Fruit fly (Drosophila melanogaster) whole organism, embryonic: ENCODE measurements around the gene CG13081.

Experiments used
- Ada2b ChIP-seq: fragments of 200-800 bp; sonication (Bioruptor generic); IDR thresholded peaks from 2 replicates; pipeline ENCODE4 v1.3.6; 2022; ENCODE audit warnings: missing biosample characterization, missing genetic modification characterization
- Asciz ChIP-seq: fragments of 200-800 bp; sonication (Bioruptor generic); optimal IDR thresholded peaks from 2 replicates; lab custom pipeline; 2017; ENCODE audit warnings: missing biosample characterization, mild to moderate bottlenecking, missing genetic modification characterization, missing genetic modification reagents
- Bdp1 ChIP-seq: fragments of 200-800 bp; sonication (Bioruptor generic); optimal IDR thresholded peaks from 3 replicates; lab custom pipeline; 2016; ENCODE audit warnings: missing biosample characterization, missing genetic modification characterization
- Bteb2 ChIP-seq: fragments of 200-800 bp; sonication (Bioruptor generic); optimal IDR thresholded peaks from 2 replicates; lab custom pipeline; 2016; ENCODE audit warnings: missing biosample characterization, missing genetic modification characterization
- CG1024 ChIP-seq: fragments of 200-800 bp; sonication (Bioruptor generic); IDR thresholded peaks from 2 replicates; pipeline ENCODE4 v1.3.6; 2022; ENCODE audit warnings: missing biosample characterization, missing genetic modification characterization
- CG11695 ChIP-seq: fragments of 200-800 bp; sonication (Bioruptor generic); IDR thresholded peaks from 3 replicates; pipeline ENCODE4 v1.3.6; 2022; ENCODE audit warnings: missing biosample characterization, missing genetic modification characterization
- CG12071 ChIP-seq: fragments of 200-800 bp; sonication (Bioruptor generic); optimal IDR thresholded peaks from 3 replicates; lab custom pipeline; 2018; ENCODE audit warnings: missing biosample characterization, mild to moderate bottlenecking, missing genetic modification characterization
- CG13624 ChIP-seq: fragments of 200-800 bp; sonication (Bioruptor generic); optimal IDR thresholded peaks from 2 replicates; lab custom pipeline; 2016; ENCODE audit warnings: missing biosample characterization, missing genetic modification characterization
- CG14667 ChIP-seq: fragments of 200-800 bp; sonication (Bioruptor generic); IDR thresholded peaks from 2 replicates; pipeline ENCODE4 v1.3.6; 2022; ENCODE audit warnings: missing biosample characterization, missing genetic modification characterization
- CG14860 ChIP-seq: fragments of 200-800 bp; sonication (Bioruptor generic); IDR thresholded peaks from 3 replicates; pipeline ENCODE4 v1.3.6; 2022; ENCODE audit warnings: missing biosample characterization, missing genetic modification characterization; ENCODE audit not compliant: partially characterized antibody
- CG1529 ChIP-seq: fragments of 200-800 bp; sonication (Bioruptor generic); optimal IDR thresholded peaks from 3 replicates; lab custom pipeline; 2018; ENCODE audit warnings: missing biosample characterization, missing genetic modification characterization
- CG1602 ChIP-seq: fragments of 200-800 bp; sonication (Bioruptor generic); optimal IDR thresholded peaks from 3 replicates; lab custom pipeline; 2016; ENCODE audit warnings: missing biosample characterization, missing genetic modification characterization
- CG17361 ChIP-seq: fragments of 200-800 bp; sonication (Bioruptor generic); IDR thresholded peaks from 3 replicates; pipeline ENCODE4 v1.3.6; 2022; ENCODE audit warnings: missing biosample characterization, missing genetic modification characterization
- CG18262 ChIP-seq: fragments of 200-800 bp; optimal IDR thresholded peaks from 3 replicates; lab custom pipeline; 2019; ENCODE audit warnings: missing biosample characterization, mild to moderate bottlenecking, missing genetic modification characterization, moderate library complexity
- CG2116 ChIP-seq: fragments of 200-800 bp; sonication (Bioruptor generic); optimal IDR thresholded peaks from 3 replicates; lab custom pipeline; 2018; ENCODE audit warnings: missing biosample characterization, mild to moderate bottlenecking, missing genetic modification characterization
- CG31224 ChIP-seq: fragments of 200-800 bp; sonication (Bioruptor generic); IDR thresholded peaks from 2 replicates; pipeline ENCODE4 v1.3.6; 2022; ENCODE audit warnings: missing biosample characterization, missing genetic modification characterization
- CG33557 ChIP-seq: fragments of 200-800 bp; sonication (Bioruptor generic); optimal IDR thresholded peaks from 2 replicates; lab custom pipeline; 2019; ENCODE audit warnings: missing biosample characterization, mild to moderate bottlenecking, missing genetic modification characterization, moderate library complexity
- CG4730 ChIP-seq: fragments of 200-800 bp; sonication (Bioruptor generic); IDR thresholded peaks from 2 replicates; pipeline ENCODE4 v1.3.6; 2022; ENCODE audit warnings: missing biosample characterization, missing genetic modification characterization
- CG6765 ChIP-seq: fragments of 200-800 bp; sonication (Bioruptor generic); optimal IDR thresholded peaks from 3 replicates; lab custom pipeline; 2017; ENCODE audit warnings: missing biosample characterization, mild to moderate bottlenecking, missing genetic modification characterization
- CG7928 ChIP-seq: fragments of 200-800 bp; sonication (Bioruptor generic); optimal IDR thresholded peaks from 2 replicates; lab custom pipeline; 2017; ENCODE audit warnings: missing biosample characterization, mild to moderate bottlenecking, missing genetic modification characterization
- CG8478 ChIP-seq: fragments of >200 bp; optimal IDR thresholded peaks from 2 replicates; lab custom pipeline; 2018
- CG9817 ChIP-seq: fragments of 200-800 bp; sonication (Bioruptor generic); optimal IDR thresholded peaks from 2 replicates; lab custom pipeline; 2018; ENCODE audit warnings: missing biosample characterization, mild to moderate bottlenecking, missing genetic modification characterization, moderate library complexity
- CkIIα-i1 ChIP-seq: fragments of 200-800 bp; sonication (Bioruptor generic); IDR thresholded peaks from 2 replicates; pipeline ENCODE4 v1.3.6; 2022; ENCODE audit warnings: missing biosample characterization, missing genetic modification characterization
- ERR ChIP-seq: fragments of 200-800 bp; sonication (Bioruptor generic); optimal IDR thresholded peaks from 2 replicates; lab custom pipeline; 2016; ENCODE audit warnings: missing biosample characterization, missing genetic modification characterization
- Hr51 ChIP-seq, 2 experiments: fragments of 200-800 bp; sonication (Bioruptor generic); optimal IDR thresholded peaks; 2 replicates in 1 of 2; 3 replicates in 1 of 2; lab custom pipeline; 2016 to 2018; ENCODE audit warnings: missing biosample characterization in 2 of 2, missing genetic modification characterization in 2 of 2, mild to moderate bottlenecking in 1 of 2, moderate library complexity in 1 of 2
- Med ChIP-seq: fragments of 200-800 bp; sonication (Bioruptor generic); peaks from one replicate; lab custom pipeline; 2016; ENCODE audit warnings: missing biosample characterization, missing genetic modification characterization, mild to moderate bottlenecking, inconsistent platforms, moderate library complexity
- Myb ChIP-seq: fragments of 200-800 bp; sonication (Bioruptor generic); optimal IDR thresholded peaks from 2 replicates; lab custom pipeline; 2016; ENCODE audit warnings: missing biosample characterization, missing genetic modification characterization
- NC2α ChIP-seq: fragments of 200-800 bp; sonication (Bioruptor generic); optimal IDR thresholded peaks from 2 replicates; lab custom pipeline; 2016; ENCODE audit warnings: missing biosample characterization, missing genetic modification characterization
- NK7.1 ChIP-seq: fragments of 200-800 bp; sonication (Bioruptor generic); optimal IDR thresholded peaks from 3 replicates; lab custom pipeline; 2016; ENCODE audit warnings: missing biosample characterization, missing genetic modification characterization
- Neu2 ChIP-seq: fragments of 200-800 bp; sonication (Bioruptor generic); optimal IDR thresholded peaks from 3 replicates; lab custom pipeline; 2016; ENCODE audit warnings: missing biosample characterization, missing genetic modification characterization, borderline replicate concordance
- Sox102F ChIP-seq: fragments of 200-800 bp; sonication (Bioruptor generic); optimal IDR thresholded peaks from 2 replicates; lab custom pipeline; 2018; ENCODE audit warnings: missing biosample characterization, mild to moderate bottlenecking, missing genetic modification characterization, moderate library complexity
- bsh ChIP-seq, 2 experiments: fragments of 200-800 bp; sonication (Bioruptor generic); optimal IDR thresholded peaks; 2 replicates each; lab custom pipeline; 2017 to 2018; ENCODE audit warnings: mild to moderate bottlenecking in 2 of 2, missing biosample characterization in 2 of 2, missing genetic modification characterization in 2 of 2, moderate library complexity in 1 of 2
- cwo ChIP-seq: fragments of 200-800 bp; sonication (Bioruptor generic); optimal IDR thresholded peaks from 3 replicates; lab custom pipeline; 2017; ENCODE audit warnings: missing biosample characterization, missing genetic modification characterization, mild to moderate bottlenecking, moderate library complexity, missing genetic modification reagents
- dm ChIP-seq: fragments of 200-800 bp; sonication (Bioruptor generic); optimal IDR thresholded peaks from 3 replicates; lab custom pipeline; 2016; ENCODE audit warnings: missing biosample characterization, missing genetic modification characterization
- eyg ChIP-seq: fragments of 200-800 bp; sonication (Bioruptor generic); optimal IDR thresholded peaks from 3 replicates; lab custom pipeline; 2016; ENCODE audit warnings: missing biosample characterization, missing genetic modification characterization
- h ChIP-seq: fragments of >200 bp; optimal IDR thresholded peaks from 2 replicates; lab custom pipeline; 2017
- hth ChIP-seq: fragments of >200 bp; optimal IDR thresholded peaks from 2 replicates; lab custom pipeline; 2017; ENCODE audit warnings: inconsistent platforms
- ken ChIP-seq: fragments of 200-800 bp; sonication (Bioruptor generic); IDR thresholded peaks from 3 replicates; pipeline ENCODE4 v1.3.6; 2022; ENCODE audit warnings: missing biosample characterization, missing genetic modification characterization
- onecut ChIP-seq: fragments of 200-800 bp; sonication (Bioruptor generic); IDR thresholded peaks from 2 replicates; pipeline ENCODE4 v1.3.6; 2022; ENCODE audit warnings: missing biosample characterization, missing genetic modification characterization
- phol ChIP-seq: fragments of 200-800 bp; sonication (Bioruptor generic); optimal IDR thresholded peaks from 3 replicates; lab custom pipeline; 2018; ENCODE audit warnings: missing biosample characterization, mild to moderate bottlenecking, missing genetic modification characterization, moderate library complexity
- sd ChIP-seq: fragments of 200-800 bp; sonication (Bioruptor generic); optimal IDR thresholded peaks from 3 replicates; lab custom pipeline; 2018; ENCODE audit warnings: missing biosample characterization, mild to moderate bottlenecking, missing genetic modification characterization, moderate library complexity
- sens ChIP-seq: fragments of 200-800 bp; sonication (Bioruptor generic); peaks from one replicate; lab custom pipeline; 2016; ENCODE audit warnings: missing biosample characterization, missing genetic modification characterization
- seq ChIP-seq: fragments of 200-800 bp; sonication (Bioruptor generic); IDR thresholded peaks from 2 replicates; pipeline ENCODE4 v1.3.6; 2022; ENCODE audit warnings: missing biosample characterization, missing genetic modification characterization
- ssp ChIP-seq: fragments of 200-800 bp; sonication (Bioruptor generic); IDR thresholded peaks from 2 replicates; pipeline ENCODE4 v1.3.6; 2022; ENCODE audit warnings: missing biosample characterization, missing genetic modification characterization
- tin ChIP-seq: fragments of 200-800 bp; sonication (Bioruptor generic); optimal IDR thresholded peaks from 3 replicates; lab custom pipeline; 2016; ENCODE audit warnings: missing biosample characterization, missing genetic modification characterization
- toy ChIP-seq: fragments of 200-800 bp; sonication (Bioruptor generic); IDR thresholded peaks from 2 replicates; pipeline ENCODE4 v1.3.6; 2022; ENCODE audit warnings: missing biosample characterization, missing genetic modification characterization
- twi ChIP-seq: fragments of 200-800 bp; optimal IDR thresholded peaks from 2 replicates; lab custom pipeline; 2019; ENCODE audit warnings: missing biosample characterization, mild to moderate bottlenecking, missing genetic modification characterization, moderate library complexity
- unpg ChIP-seq: fragments of 200-800 bp; sonication (Bioruptor generic); optimal IDR thresholded peaks from 3 replicates; lab custom pipeline; 2018; ENCODE audit warnings: missing biosample characterization, mild to moderate bottlenecking, missing genetic modification characterization, moderate library complexity
- zen2 ChIP-seq: fragments of 200-800 bp; sonication (Bioruptor generic); IDR thresholded peaks from 3 replicates; pipeline ENCODE4 v1.3.6; 2022; ENCODE audit warnings: missing biosample characterization, missing genetic modification characterization; ENCODE audit not compliant: partially characterized antibody
- zf30C ChIP-seq: fragments of 200-800 bp; sonication (Bioruptor generic); optimal IDR thresholded peaks from 3 replicates; lab custom pipeline; 2018; ENCODE audit warnings: missing biosample characterization, mild to moderate bottlenecking, missing genetic modification characterization

The CG13081 gene

dm6 chr2L:19546869-19547710, 6.7 kb downstream of the CG13081 start, which contains the start of gene CG10337 (continued):
- TF ChIP-seq unpg (GFP tag; lab: Kevin White, UChicago), result peak; percentile 55
- TF ChIP-seq CG4730 (GFP tag; lab: Robert Waterston, UW), result no peak
- TF ChIP-seq Sox102F (GFP tag; lab: Kevin White, UChicago), result peak; percentile 57
- TF ChIP-seq ken, result no peak
- peak; percentile 24 for TF ChIP-seq Myb (GFP tag; lab: Kevin White, UChicago)
- no peak for TF ChIP-seq CkIIα-i1 (GFP tag; lab: Robert Waterston, UW)
- peak; percentile 30; the same call in 1 of the 3 replicates for TF ChIP-seq CG17361 (GFP tag; lab: Robert Waterston, UW)
- no peak for TF ChIP-seq Neu2 (GFP tag; lab: Kevin White, UChicago)
- peak; percentile 34; the same call in 1 of the 2 replicates for TF ChIP-seq CG14667 (GFP tag; lab: Robert Waterston, UW)
- peak; percentile 55 for TF ChIP-seq Ada2b
- no peak for TF ChIP-seq NK7.1 (GFP tag; lab: Kevin White, UChicago)
- TF ChIP-seq dm (GFP tag; lab: Kevin White, UChicago), result peak; percentile 12
- peak; percentile 97 for TF ChIP-seq cwo (GFP tag; lab: Kevin White, UChicago)
- TF ChIP-seq Asciz, result peak; percentile 36
- no peak for TF ChIP-seq CG9817 (tag; lab: Kevin White, UChicago)
- TF ChIP-seq CG13624 (GFP tag; lab: Kevin White, UChicago), result no peak
- TF ChIP-seq Hr51 (GFP tag; optimal IDR thresholded peaks at IDR 0.05; lab: Kevin White, UChicago), result peak in 1 of 2 experiments; percentile 73
- TF ChIP-seq CG1024 (GFP tag; lab: Robert Waterston, UW), result no peak
- no peak for TF ChIP-seq ssp
- TF ChIP-seq CG11695 (GFP tag; lab: Robert Waterston, UW), result peak; percentile 54; the same call in 1 of the 3 replicates
- peak; percentile 10 for TF ChIP-seq CG18262 (tag; lab: Kevin White, UChicago)
- no peak for TF ChIP-seq eyg (GFP tag; lab: Kevin White, UChicago)
- TF ChIP-seq CG2116 (GFP tag; lab: Kevin White, UChicago), result peak; percentile 1
- peak; percentile 85 for TF ChIP-seq sd (tag; lab: Kevin White, UChicago)
- TF ChIP-seq seq, result no peak
- TF ChIP-seq CG33557 (GFP tag; lab: Kevin White, UChicago), result no peak
- peak in 1 of 2 experiments; percentile 33 for TF ChIP-seq bsh (GFP tag; optimal IDR thresholded peaks at IDR 0.05; lab: Kevin White, UChicago)
- no peak for TF ChIP-seq NC2α (GFP tag; lab: Kevin White, UChicago)
- TF ChIP-seq CG7928, result no peak
- TF ChIP-seq CG1529 (GFP tag; lab: Kevin White, UChicago), result no peak
- TF ChIP-seq zen2 (GFP tag; lab: Robert Waterston, UW), result no peak
- TF ChIP-seq CG14860 (GFP tag; lab: Robert Waterston, UW), result no peak
- TF ChIP-seq Bdp1 (GFP tag; lab: Kevin White, UChicago), result peak; percentile 21
- peak; percentile 29 for TF ChIP-seq phol (tag; lab: Kevin White, UChicago)
- no peak for TF ChIP-seq h (lab: Kevin White, UChicago)
- peak; percentile 65 for TF ChIP-seq CG6765
- no peak for TF ChIP-seq CG8478
- TF ChIP-seq ERR, result no peak
- peak; percentile 34 for TF ChIP-seq Bteb2
- TF ChIP-seq zf30C (GFP tag; lab: Kevin White, UChicago), result no peak
- peak; percentile 85 for TF ChIP-seq sens (GFP tag; lab: Kevin White, UChicago)
- TF ChIP-seq CG12071 (GFP tag; lab: Kevin White, UChicago), result peak; percentile 60
- TF ChIP-seq hth (lab: Kevin White, UChicago), result no peak
- peak; percentile 31; the same call in 1 of the 2 replicates for TF ChIP-seq CG31224 (GFP tag; lab: Robert Waterston, UW)
- TF ChIP-seq toy (GFP tag; lab: Robert Waterston, UW), result no peak
- peak; percentile 6 for TF ChIP-seq CG1602
- no peak for TF ChIP-seq twi (tag; lab: Kevin White, UChicago)
- no peak for TF ChIP-seq tin
- peak; percentile 83 for TF ChIP-seq Med (GFP tag; lab: Kevin White, UChicago)
- TF ChIP-seq onecut (GFP tag; lab: Robert Waterston, UW), result no peak
